Worm (Caenorhabditis elegans) whole organism, L1 larva: ENCODE measurements around the gene nhr-50.

Experiments
- C04F5.9 ChIP-seq: sonication (generic microtip); optimal IDR thresholded peaks from 2 replicates; lab custom pipeline; 2016; ENCODE audit warnings: missing genetic modification characterization, missing compliant biosample characterization
- C16A3.4 ChIP-seq: fragments of 150-350 bp; optimal IDR thresholded peaks from 2 replicates; lab custom pipeline; 2014; ENCODE audit warnings: missing biosample characterization, missing genetic modification characterization
- F16B12.6 ChIP-seq: fragments of 150-350 bp; optimal IDR thresholded peaks from 2 replicates; lab custom pipeline; 2014; ENCODE audit warnings: missing biosample characterization, missing genetic modification characterization
- ama-1 ChIP-seq: fragments of 150-350 bp; optimal IDR thresholded peaks from 2 replicates; lab custom pipeline; 2014
- blmp-1 ChIP-seq: fragments of 150-350 bp; optimal IDR thresholded peaks from 2 replicates; lab custom pipeline; 2014; ENCODE audit warnings: missing biosample characterization, missing genetic modification characterization
- efl-1 ChIP-seq, 4 experiments: fragments of 150-350 bp; optimal IDR thresholded peaks in 3 of 4; peaks in 1 of 4; 1 replicate in 1 of 4; 2 replicates in 3 of 4; lab custom pipeline; 2014; ENCODE audit warnings: missing biosample characterization in 2 of 4, missing genetic modification characterization in 2 of 4, missing genetic modification reagents in 2 of 4
- efl-3 ChIP-seq: fragments of 200-800 bp; sonication (Bioruptor generic); optimal IDR thresholded peaks from 2 replicates; lab custom pipeline; 2018; ENCODE audit warnings: mild to moderate bottlenecking, missing genetic modification characterization, missing compliant biosample characterization
- elt-2 ChIP-seq: sonication (generic microtip); optimal IDR thresholded peaks from 2 replicates; lab custom pipeline; 2016; ENCODE audit warnings: missing genetic modification characterization, mild to moderate bottlenecking, inconsistent platforms, missing compliant biosample characterization, missing genetic modification reagents
- fkh-10 ChIP-seq: sonication (generic microtip); optimal IDR thresholded peaks from 2 replicates; lab custom pipeline; 2017; ENCODE audit warnings: missing biosample characterization, missing genetic modification reagents, missing genetic modification characterization
- fkh-8 ChIP-seq: sonication (generic microtip); optimal IDR thresholded peaks from 2 replicates; lab custom pipeline; 2016; ENCODE audit warnings: mild to moderate bottlenecking, missing genetic modification characterization, missing compliant biosample characterization
- fos-1 ChIP-seq: fragments of 150-350 bp; optimal IDR thresholded peaks from 2 replicates; lab custom pipeline; 2014; ENCODE audit warnings: missing biosample characterization, missing genetic modification characterization
- hlh-17 ChIP-seq: fragments of 200-800 bp; sonication (Bioruptor generic); optimal IDR thresholded peaks from 2 replicates; lab custom pipeline; 2018; ENCODE audit warnings: missing genetic modification characterization, mild to moderate bottlenecking, missing compliant biosample characterization, moderate library complexity, borderline replicate concordance
- jun-1 ChIP-seq: fragments of 150-350 bp; optimal IDR thresholded peaks from 2 replicates; lab custom pipeline; 2014; ENCODE audit warnings: missing biosample characterization, missing genetic modification reagents, missing genetic modification characterization
- lin-15B ChIP-seq: fragments of 150-350 bp; sonication (generic microtip); optimal IDR thresholded peaks from 3 replicates; lab custom pipeline; 2014; ENCODE audit warnings: missing biosample characterization, missing genetic modification characterization
- lin-35 ChIP-seq, 2 experiments: fragments of 150-350 bp; optimal IDR thresholded peaks; 2 replicates each; lab custom pipeline; 2014; ENCODE audit warnings: missing biosample characterization in 2 of 2, missing genetic modification characterization in 2 of 2, missing genetic modification reagents in 2 of 2
- mab-9 ChIP-seq: fragments of 200-800 bp; sonication (Bioruptor generic); IDR thresholded peaks from 2 replicates; pipeline ENCODE4 v1.3.6; 2022; ENCODE audit warnings: missing genetic modification reagents, missing genetic modification characterization, missing compliant biosample characterization
- mdl-1 ChIP-seq, 2 experiments: fragments of 150-350 bp; optimal IDR thresholded peaks; 2 replicates each; lab custom pipeline; 2014 to 2017; ENCODE audit warnings: missing biosample characterization in 2 of 2, missing genetic modification characterization in 2 of 2, inconsistent platforms in 1 of 2
- mef-2 ChIP-seq: fragments of 150-350 bp; optimal IDR thresholded peaks from 2 replicates; lab custom pipeline; 2014; ENCODE audit warnings: missing biosample characterization, missing genetic modification characterization
- nhr-11 ChIP-seq: fragments of 150-350 bp; optimal IDR thresholded peaks from 2 replicates; lab custom pipeline; 2014; ENCODE audit warnings: missing biosample characterization, missing genetic modification characterization
- nhr-12 ChIP-seq: sonication (generic microtip); optimal IDR thresholded peaks from 2 replicates; lab custom pipeline; 2017; ENCODE audit warnings: missing biosample characterization, missing genetic modification characterization
- nhr-47 ChIP-seq: sonication (generic microtip); optimal IDR thresholded peaks from 2 replicates; lab custom pipeline; 2016; ENCODE audit warnings: mild to moderate bottlenecking, missing genetic modification characterization, moderate library complexity, missing compliant biosample characterization
- nhr-76 ChIP-seq: sonication (generic microtip); optimal IDR thresholded peaks from 2 replicates; lab custom pipeline; 2017; ENCODE audit warnings: missing biosample characterization, missing genetic modification characterization
- nhr-77 ChIP-seq: fragments of 150-350 bp; optimal IDR thresholded peaks from 2 replicates; lab custom pipeline; 2014; ENCODE audit warnings: missing biosample characterization, missing genetic modification characterization
- nhr-84 ChIP-seq: sonication (generic microtip); optimal IDR thresholded peaks from 2 replicates; lab custom pipeline; 2017; ENCODE audit warnings: missing biosample characterization, missing genetic modification characterization
- nhr-85 ChIP-seq: sonication (generic microtip); peaks from one replicate; lab custom pipeline; 2016; ENCODE audit warnings: missing genetic modification characterization, inconsistent platforms, missing compliant biosample characterization
- nhr-90 ChIP-seq: sonication (generic microtip); optimal IDR thresholded peaks from 2 replicates; lab custom pipeline; 2016; ENCODE audit warnings: mild to moderate bottlenecking, missing genetic modification characterization, missing compliant biosample characterization; ENCODE audit not compliant: poor library complexity
- pax-3 ChIP-seq: fragments of 200-800 bp; sonication (Bioruptor generic); optimal IDR thresholded peaks from 2 replicates; lab custom pipeline; 2018; ENCODE audit warnings: mild to moderate bottlenecking, missing genetic modification characterization, moderate library complexity, missing compliant biosample characterization
- pqm-1 ChIP-seq: sonication (generic microtip); optimal IDR thresholded peaks from 3 replicates; lab custom pipeline; 2017; ENCODE audit warnings: missing biosample characterization, missing genetic modification characterization
- snu-23 ChIP-seq: sonication (generic microtip); optimal IDR thresholded peaks from 2 replicates; lab custom pipeline; 2016; ENCODE audit warnings: missing genetic modification characterization, missing compliant biosample characterization
- sox-4 ChIP-seq: sonication (generic microtip); optimal IDR thresholded peaks from 2 replicates; lab custom pipeline; 2016; ENCODE audit warnings: missing genetic modification characterization, missing compliant biosample characterization
- sptf-1 ChIP-seq: fragments of 150-350 bp; optimal IDR thresholded peaks from 2 replicates; lab custom pipeline; 2014; ENCODE audit warnings: missing biosample characterization, missing genetic modification characterization
- swsn-7 ChIP-seq: sonication (generic microtip); optimal IDR thresholded peaks from 2 replicates; lab custom pipeline; 2016; ENCODE audit warnings: missing genetic modification characterization, missing compliant biosample characterization
- tbx-2 ChIP-seq: sonication (generic microtip); optimal IDR thresholded peaks from 2 replicates; lab custom pipeline; 2016; ENCODE audit warnings: missing genetic modification characterization, missing compliant biosample characterization
- tlp-1 ChIP-seq: fragments of 150-350 bp; optimal IDR thresholded peaks from 2 replicates; lab custom pipeline; 2014; ENCODE audit warnings: missing biosample characterization, missing genetic modification characterization
- unc-130 ChIP-seq: fragments of 150-350 bp; optimal IDR thresholded peaks from 2 replicates; lab custom pipeline; 2017; ENCODE audit warnings: missing biosample characterization, missing genetic modification characterization, inconsistent platforms
- unc-86 ChIP-seq: sonication (generic microtip); optimal IDR thresholded peaks from 2 replicates; lab custom pipeline; 2016; ENCODE audit warnings: missing genetic modification characterization, missing compliant biosample characterization
- vab-15 ChIP-seq: sonication (generic microtip); optimal IDR thresholded peaks from 2 replicates; lab custom pipeline; 2017; ENCODE audit warnings: missing genotype, mild to moderate bottlenecking, missing genetic modification characterization, missing compliant biosample characterization
- zip-4 ChIP-seq: fragments of 200-800 bp; sonication (Bioruptor generic); optimal IDR thresholded peaks from 2 replicates; lab custom pipeline; 2018; ENCODE audit warnings: mild to moderate bottlenecking, missing genetic modification characterization, moderate library complexity, missing compliant biosample characterization

nhr-50 gene

ce11 chrV:16036166-16036565, 35.7 kb upstream of the nhr-50 start, which contains the start of gene T10C6.10:
Gene T10C6.10 (plus strand): TSS chrV:16036413.
- no peak for TF ChIP-seq snu-23 (GFP tag; lab: Kevin White, UChicago)
- no peak for TF ChIP-seq efl-1 (optimal IDR thresholded peaks at IDR 0.05; lab: Kevin White, UChicago)
- peak in 1 of 2 experiments; percentile 45 for TF ChIP-seq efl-1 (GFP tag; optimal IDR thresholded peaks at IDR 0.05 in 1 of 2; lab: Kevin White, UChicago)
- no peak for TF ChIP-seq mdl-1 (tag; optimal IDR thresholded peaks at IDR 0.05; lab: Kevin White, UChicago)

DNA sequence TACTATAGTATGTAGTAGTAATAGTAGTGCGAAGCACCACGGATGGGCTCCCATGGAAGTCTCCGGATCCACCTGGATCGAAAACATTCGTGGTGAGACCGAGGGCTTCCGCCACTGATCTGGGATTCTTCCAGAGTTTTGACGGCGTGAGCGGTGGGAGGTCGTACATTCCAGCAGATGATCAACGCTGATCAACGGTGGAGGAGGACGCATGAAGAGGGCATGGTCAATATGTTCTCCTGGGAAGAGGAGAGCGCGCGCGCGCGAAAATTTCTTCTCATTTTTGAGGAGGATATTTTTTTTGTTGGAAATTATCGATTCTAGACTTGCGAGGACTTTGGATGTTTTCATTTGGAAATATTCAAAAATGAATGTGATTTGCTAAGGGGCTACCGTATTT, 33.1 kb upstream of the nhr-50 start:
- TF ChIP-seq C16A3.4 (tag; lab: Kevin White, UChicago) (no peak), fos-1 (tag; lab: Kevin White, UChicago) (no peak), nhr-12 (tag; lab: Kevin White, UChicago) (no peak), jun-1 (tag; lab: Kevin White, UChicago) (no peak), ama-1 (lab: Kevin White, UChicago) (no peak), fkh-8 (tag; lab: Kevin White, UChicago) (no peak), pqm-1 (no peak), sox-4 (tag; lab: Kevin White, UChicago) (no peak), hlh-17 (GFP tag; lab: Kevin White, UChicago) (no peak), fkh-10 (no peak), nhr-84 (tag; lab: Kevin White, UChicago) (no peak), nhr-47 (no peak), nhr-85 (tag; lab: Kevin White, UChicago) (no peak), F16B12.6 (tag; lab: Kevin White, UChicago) (no peak), nhr-90 (no peak), sptf-1 (tag; lab: Kevin White, UChicago) (no peak)

ce11 chrV:16032761-16033160, 32.3 kb upstream of the nhr-50 start, which contains the start of gene T10C6.16:
Gene T10C6.16 (minus strand): TSS chrV:16033005.
- TF ChIP-seq nhr-85 (tag; lab: Kevin White, UChicago) (peak; percentile 18), tlp-1 (tag; lab: Kevin White, UChicago) (no peak)

ce11 chrV:16031571-16031970, 31.1 kb upstream of the nhr-50 start, which contains the start of gene T10C6.7:
Gene T10C6.7 (minus strand): TSS chrV:16031713.
- no peak for TF ChIP-seq unc-86 (tag; lab: Kevin White, UChicago)

ce11 chrV:16029237-16029636, 28.8 kb upstream of the nhr-50 start:
- no peak for TF ChIP-seq vab-15 (tag; lab: Kevin White, UChicago)
- no peak for TF ChIP-seq efl-1 (optimal IDR thresholded peaks at IDR 0.05; lab: Kevin White, UChicago)
- TF ChIP-seq efl-1 (GFP tag; optimal IDR thresholded peaks at IDR 0.05 in 1 of 2; lab: Kevin White, UChicago): peak in 1 of 2 experiments; percentile 46
- TF ChIP-seq zip-4 (GFP tag; lab: Kevin White, UChicago): no peak

ce11 chrV:16024917-16025316, 24.5 kb upstream of the nhr-50 start:
- TF ChIP-seq lin-15B (tag; lab: Kevin White, UChicago): no peak
- TF ChIP-seq zip-4 (GFP tag; lab: Kevin White, UChicago): no peak
- no peak for TF ChIP-seq nhr-11 (tag; lab: Kevin White, UChicago)
- no peak for TF ChIP-seq swsn-7 (tag; lab: Kevin White, UChicago)
- no peak for TF ChIP-seq lin-35 (GFP tag; optimal IDR thresholded peaks at IDR 0.05; lab: Kevin White, UChicago)
- no peak for TF ChIP-seq sox-4 (tag; lab: Kevin White, UChicago)

DNA sequence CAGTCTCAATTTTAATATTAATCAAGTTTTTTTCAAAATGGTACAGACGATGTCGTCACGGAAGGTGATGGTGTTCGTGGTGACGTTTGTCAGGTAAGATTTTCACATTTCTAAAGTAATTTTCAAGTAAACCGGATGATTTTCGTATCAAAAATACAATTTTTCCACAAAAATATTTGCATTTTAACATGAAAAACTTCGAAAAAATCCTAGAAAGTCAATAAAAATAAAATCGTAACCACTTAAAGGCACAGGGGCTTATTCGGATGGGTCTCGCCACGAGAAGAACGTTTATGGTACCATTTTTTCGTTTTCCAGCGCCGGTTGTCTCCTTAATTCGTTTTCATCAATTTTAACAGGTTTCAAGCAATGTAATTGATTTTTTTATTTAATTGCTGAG, 23.9 kb upstream of the nhr-50 start, which contains the start of gene T10C6.6:
Gene T10C6.6 (plus strand): TSS at position 27 of the 400 bp plus-strand sequence.
- TF ChIP-seq nhr-84 (tag; lab: Kevin White, UChicago): no peak
- TF ChIP-seq nhr-76 (tag; lab: Kevin White, UChicago): no peak
- no peak for TF ChIP-seq lin-35 (GFP tag; optimal IDR thresholded peaks at IDR 0.05; lab: Kevin White, UChicago)
- TF ChIP-seq mdl-1 (tag; optimal IDR thresholded peaks at IDR 0.05; lab: Kevin White, UChicago): no peak
- no peak for TF ChIP-seq mef-2
- TF ChIP-seq unc-130: no peak
- TF ChIP-seq tbx-2 (tag; lab: Kevin White, UChicago): no peak
- TF ChIP-seq blmp-1 (tag; lab: Kevin White, UChicago): no peak
- no peak for TF ChIP-seq nhr-47
- TF ChIP-seq efl-1 (optimal IDR thresholded peaks at IDR 0.05; lab: Kevin White, UChicago): no peak
- TF ChIP-seq efl-1 (GFP tag; optimal IDR thresholded peaks at IDR 0.05 in 1 of 2; lab: Kevin White, UChicago): peak in 1 of 2 experiments; percentile 82
- TF ChIP-seq pax-3: no peak
- TF ChIP-seq elt-2 (tag; lab: Kevin White, UChicago): peak; percentile 27
- no peak for TF ChIP-seq mab-9 (GFP tag; lab: Robert Waterston, UW)
- TF ChIP-seq nhr-77 (tag; lab: Kevin White, UChicago): no peak
- TF ChIP-seq efl-3 (GFP tag; lab: Kevin White, UChicago): no peak
- TF ChIP-seq C04F5.9 (tag; lab: Kevin White, UChicago): no peak
